Worm (Caenorhabditis elegans): ENCODE results near the gene T05C3.2.
"Not testable (repeated sequence)": the region's sequence is repeated elsewhere in the genome, so short reads cannot be mapped to it uniquely, and the experiment has no call there.

T05C3.2 gene

ce11 chrV:5462894-5463293 is 30.7 kb upstream of the T05C3.2 start, which contains the start of gene srg-67:
Gene srg-67 (minus strand): TSS chrV:5462994.
- TF ChIP-seq ama-1 (optimal IDR thresholded peaks at IDR 0.05) (no peak), ama-1 (GFP tag; optimal IDR thresholded peaks at IDR 0.05) (no peak), ceh-40 (GFP tag; IDR thresholded peaks at IDR 0.05) (no peak), F10E7.11 (tag; optimal IDR thresholded peaks at IDR 0.05) (no peak), repo-1 (tag; optimal IDR thresholded peaks at IDR 0.05) (no peak), F57A8.1 (GFP tag; optimal IDR thresholded peaks at IDR 0.05) (no peak)

DNA sequence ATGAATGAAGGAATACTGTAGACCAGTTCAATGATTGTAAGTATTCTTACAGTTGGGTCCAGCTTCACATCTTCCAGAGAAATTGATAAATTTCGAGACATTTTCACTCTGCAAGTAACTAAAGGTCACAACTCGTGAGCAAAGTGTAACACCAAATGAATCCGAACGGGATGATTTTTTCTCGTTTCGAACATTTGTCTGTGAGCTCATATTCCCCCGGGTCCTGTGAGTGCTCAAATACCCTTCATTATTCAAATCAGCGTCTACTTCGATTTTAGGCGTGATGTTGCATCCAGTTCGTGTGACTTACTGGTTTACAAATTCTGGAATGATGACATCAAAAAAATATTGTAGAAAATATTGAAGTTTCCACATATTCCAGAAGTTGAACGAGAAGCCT is 28.2 kb upstream of the T05C3.2 start, which contains the start of gene srg-68:
Gene srg-68 (minus strand): TSS at position 101 of the 400 bp plus-strand sequence.
- TF ChIP-seq F37B4.10 (GFP tag; IDR thresholded peaks at IDR 0.05) (no peak), repo-1 (tag; optimal IDR thresholded peaks at IDR 0.05) (no peak), D2030.7 (GFP tag; IDR thresholded peaks at IDR 0.05) (no peak), B0035.1 (tag; optimal IDR thresholded peaks at IDR 0.05) (no peak), nhr-120 (GFP tag; IDR thresholded peaks at IDR 0.05) (no peak), T26A5.8 (tag; optimal IDR thresholded peaks at IDR 0.05) (no peak), F22D6.2 (tag; optimal IDR thresholded peaks at IDR 0.05) (no peak), madf-8 (GFP tag; conservative IDR thresholded peaks at IDR 0.05) (no peak), Y67H2A.10 (GFP tag; conservative IDR thresholded peaks at IDR 0.05) (no peak), ztf-3 (GFP tag; optimal IDR thresholded peaks at IDR 0.05) (no peak)

DNA sequence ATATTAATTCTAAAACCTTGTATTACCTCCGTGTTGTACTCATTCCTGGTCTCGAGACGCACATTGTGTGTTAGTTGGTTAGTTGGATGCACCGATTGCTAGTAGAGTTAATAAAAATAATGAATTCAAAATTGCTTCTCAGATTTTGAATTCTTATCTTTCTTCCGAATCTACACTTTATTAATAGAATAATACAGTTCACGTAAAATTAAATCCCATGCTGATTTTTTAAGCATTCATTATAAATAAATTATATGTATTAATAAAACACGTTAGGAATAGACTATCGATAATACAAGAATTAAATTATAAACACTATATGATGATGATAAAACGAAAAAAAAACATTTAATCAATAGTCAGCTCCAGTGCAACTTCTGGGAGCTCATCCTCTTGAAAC is 25.1 kb upstream of the T05C3.2 start, which contains the start of gene ZC317.6:
Gene ZC317.6 (minus strand): TSS at position 101 of the 400 bp plus-strand sequence.
- TF ChIP-seq unc-62 (GFP tag; optimal IDR thresholded peaks at IDR 0.05); F33H1.4 (GFP tag; IDR thresholded peaks at IDR 0.05); lsl-1 (GFP tag; optimal IDR thresholded peaks at IDR 0.05): not testable (repeated sequence)

DNA sequence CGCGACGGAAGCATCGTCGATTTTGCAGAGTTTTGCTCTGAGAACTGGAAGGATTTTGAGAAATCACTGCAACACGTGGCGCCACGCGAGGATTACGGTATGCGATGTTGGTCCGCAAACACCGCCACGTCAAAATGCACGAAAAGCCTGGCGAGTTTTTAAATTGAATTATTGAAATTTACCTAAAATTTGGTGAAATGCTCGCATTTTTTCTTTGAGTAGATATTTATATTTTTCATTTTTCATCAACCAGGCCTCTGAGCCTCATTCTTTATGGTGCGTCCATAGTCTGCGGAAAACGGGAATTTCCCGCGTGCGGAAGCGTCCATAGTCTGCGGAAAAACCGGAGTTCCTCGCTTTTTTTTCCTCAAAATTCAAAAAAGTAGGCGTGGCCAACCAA is 22.6 kb upstream of the T05C3.2 start, which contains the start of gene ZC317.7:
Gene ZC317.7 (minus strand): TSS at position 101 of the 400 bp plus-strand sequence.
- not testable (repeated sequence) for TF ChIP-seq bed-2 (GFP tag; IDR thresholded peaks at IDR 0.05); nfya-1 (tag; optimal IDR thresholded peaks at IDR 0.05; ENCODE audit: borderline replicate concordance, insufficient read depth); ztf-3 (GFP tag; optimal IDR thresholded peaks at IDR 0.05)

- TF ChIP-seq nhr-27 (tag; optimal IDR thresholded peaks at IDR 0.05) = no peak
- TF ChIP-seq lsl-1 (GFP tag; optimal IDR thresholded peaks at IDR 0.05) = no peak
- TF ChIP-seq sdz-38 (tag; optimal IDR thresholded peaks at IDR 0.05) = no peak
- no peak for TF ChIP-seq C17E4.6 (GFP tag; IDR thresholded peaks at IDR 0.05)
- no peak for TF ChIP-seq bed-1 (GFP tag; IDR thresholded peaks at IDR 0.05)
- TF ChIP-seq F23B12.7 (tag; optimal IDR thresholded peaks at IDR 0.05; ENCODE audit: insufficient read depth) = no peak
- no peak for TF ChIP-seq madf-6 (GFP tag; IDR thresholded peaks at IDR 0.05)
- no peak for TF ChIP-seq ets-4 (GFP tag; optimal IDR thresholded peaks at IDR 0.05)
- TF ChIP-seq let-526 (GFP tag; IDR thresholded peaks at IDR 0.05) = no peak
- TF ChIP-seq nhr-120 (GFP tag; IDR thresholded peaks at IDR 0.05) = no peak
- TF ChIP-seq hlh-26 (GFP tag; conservative IDR thresholded peaks at IDR 0.05) = no peak
- no peak for TF ChIP-seq snpc-4 (GFP tag; optimal IDR thresholded peaks at IDR 0.05)
- TF ChIP-seq snpc-4 (tag; optimal IDR thresholded peaks at IDR 0.05) = no peak
Measured at ce11 chrV:5477719-5478118, 15.8 kb upstream of the T05C3.2 start.

- TF ChIP-seq bed-1 (GFP tag; IDR thresholded peaks at IDR 0.05) = no peak
- no peak for TF ChIP-seq B0035.1 (tag; optimal IDR thresholded peaks at IDR 0.05)
- TF ChIP-seq Y79H2A.3 (GFP tag; conservative IDR thresholded peaks at IDR 0.05) = no peak
- no peak for TF ChIP-seq lsl-1 (GFP tag; optimal IDR thresholded peaks at IDR 0.05)
- TF ChIP-seq aptf-3 (GFP tag; IDR thresholded peaks at IDR 0.05) = no peak
Measured at ce11 chrV:5482315-5482714, 11.2 kb upstream of the T05C3.2 start, which contains the start of gene srg-66. Gene srg-66 (minus strand): TSS chrV:5482415.
